Fruit fly (Drosophila melanogaster) whole organism, pupa: ENCODE results near the gene CG1545.

Experiments
- CG10348 ChIP-seq: fragments of 200-800 bp; sonication (Bioruptor generic); IDR thresholded peaks from 2 replicates; pipeline ENCODE4 v1.3.6; 2022; ENCODE audit warnings: missing biosample characterization, missing genetic modification characterization
- CG12605 ChIP-seq: fragments of 200-800 bp; sonication (Bioruptor generic); IDR thresholded peaks from 2 replicates; pipeline ENCODE4 v1.3.6; 2022; ENCODE audit warnings: missing biosample characterization, missing genetic modification characterization
- CG14655 ChIP-seq: fragments of 200-800 bp; sonication (Bioruptor generic); optimal IDR thresholded peaks from 3 replicates; lab custom pipeline; 2017; ENCODE audit warnings: mild to moderate bottlenecking, missing biosample characterization, missing genetic modification reagents, missing genetic modification characterization
- CG17806 ChIP-seq: fragments of 200-800 bp; sonication (Bioruptor generic); optimal IDR thresholded peaks from 2 replicates; lab custom pipeline; 2018; ENCODE audit warnings: missing biosample characterization, mild to moderate bottlenecking, missing genetic modification characterization, moderate library complexity
- CG4496 ChIP-seq: fragments of 200-800 bp; sonication (Bioruptor generic); IDR thresholded peaks from 3 replicates; pipeline ENCODE4 v1.3.6; 2022; ENCODE audit warnings: missing biosample characterization, missing genetic modification characterization

DNA sequence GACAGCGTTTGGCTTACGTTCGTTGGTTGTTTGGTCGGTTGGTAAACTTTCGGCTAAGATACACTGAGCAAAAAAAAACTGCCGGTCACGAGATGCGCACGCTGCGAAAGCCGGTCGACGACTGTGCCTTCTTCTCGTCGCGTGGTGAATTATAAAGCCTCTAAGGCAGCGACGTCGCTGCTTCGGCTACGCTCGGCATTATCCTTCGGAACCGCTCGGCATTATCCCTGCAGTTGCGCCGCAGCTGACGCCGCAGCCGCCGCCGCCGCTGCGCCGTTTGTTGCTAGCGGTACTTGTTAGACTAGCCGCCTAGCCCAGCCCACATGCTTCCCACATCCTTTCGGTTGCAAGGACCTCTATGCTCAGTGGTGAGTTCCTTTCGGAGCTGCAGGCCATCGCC lies 19.6 kb downstream of the CG1545 start, which contains the start of gene vex:
- no peak for TF ChIP-seq CG4496
- no peak for TF ChIP-seq CG12605
- no peak for TF ChIP-seq CG17806 (tag; lab: Kevin White, UChicago)
- no peak for TF ChIP-seq CG14655
- TF ChIP-seq CG10348 (GFP tag; lab: Robert Waterston, UW): no peak
